Worm (Caenorhabditis elegans) whole organism, dauer: ENCODE measurements around the gene B0280.7.
"Not testable (repeated sequence)": the region's sequence is repeated elsewhere in the genome, so short reads cannot be mapped to it uniquely, and the experiment has no call there.

Source experiments
- unc-62 ChIP-seq: sonication (generic microtip); optimal IDR thresholded peaks from 2 replicates; lab custom pipeline; 2017; ENCODE audit warnings: missing biosample characterization, missing genetic modification reagents, missing genetic modification characterization

The B0280.7 gene

DNA sequence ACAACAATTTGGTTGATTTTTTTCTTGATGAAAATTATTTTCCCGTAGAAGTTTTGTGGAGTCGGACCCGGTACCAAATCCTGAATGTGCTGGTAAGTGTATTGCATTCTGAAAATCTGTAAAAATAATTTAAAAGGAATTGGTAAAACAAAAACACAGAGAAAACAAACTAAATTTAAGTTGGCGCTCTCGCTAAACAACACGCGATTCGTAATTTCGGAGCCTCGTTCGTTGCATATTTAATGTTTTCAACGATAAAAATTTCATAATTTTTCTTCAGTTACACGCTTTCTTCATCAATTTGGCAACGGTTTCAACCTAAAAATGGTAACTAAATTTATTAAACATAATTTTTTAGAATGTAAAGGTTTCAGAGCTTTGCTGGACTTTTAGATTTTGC lies 21.9 kb upstream of the B0280.7 start, which contains the start of the genes pot-1 and ggtb-1:
Gene pot-1, minus strand, starts transcription at position 120 of the 400 bp plus-strand sequence.
Gene ggtb-1, plus strand, starts transcription at position 208 of the 400 bp plus-strand sequence.
- TF ChIP-seq unc-62 (GFP tag; lab: Kevin White, UChicago), result no peak

DNA sequence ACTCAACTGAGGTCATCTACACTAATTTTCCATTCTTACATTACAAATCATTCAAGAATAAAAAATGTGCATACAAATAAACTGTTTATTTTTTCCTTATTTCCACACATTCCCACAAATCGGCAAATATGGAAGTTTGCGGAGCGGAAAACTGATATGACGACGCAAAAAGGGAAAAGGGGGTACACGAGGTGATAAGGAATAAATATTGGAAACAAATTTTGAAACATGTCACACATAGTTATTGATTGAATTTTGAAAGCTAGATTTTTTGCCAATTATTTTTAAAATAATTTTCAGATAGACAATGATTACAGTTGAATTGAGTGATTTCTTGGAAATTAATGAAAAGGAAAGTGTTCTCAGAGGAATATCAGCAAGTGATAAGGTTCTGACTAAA lies 16.9 kb upstream of the B0280.7 start, which contains the start of gene viro-2:
Gene viro-2, plus strand, starts transcription at position 301 of the 400 bp plus-strand sequence.
- TF ChIP-seq unc-62 (GFP tag; lab: Kevin White, UChicago), result not testable (repeated sequence)

DNA sequence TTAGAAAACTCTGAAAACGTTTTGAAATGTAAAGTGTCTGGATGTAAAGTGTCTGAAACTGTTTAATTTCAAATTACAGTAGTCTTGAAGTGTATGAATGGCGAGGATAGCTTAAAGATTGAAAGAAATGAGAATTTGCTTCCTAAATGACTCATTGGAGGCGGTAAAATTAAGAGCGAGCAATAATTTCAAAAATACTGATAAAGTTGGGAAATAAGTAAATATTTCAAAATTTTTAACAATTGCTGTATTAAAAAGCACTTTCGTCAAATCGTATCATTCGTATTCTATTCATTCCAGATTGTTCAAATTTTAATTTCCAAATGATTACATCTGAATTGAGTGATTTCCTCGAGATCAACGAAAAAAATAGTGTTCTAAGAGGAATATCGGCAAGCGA lies 12.7 kb upstream of the B0280.7 start, which contains the start of gene B0280.2:
Gene B0280.2, plus strand, starts transcription at position 301 of the 400 bp plus-strand sequence.
- TF ChIP-seq unc-62 (GFP tag; lab: Kevin White, UChicago), result no peak

DNA sequence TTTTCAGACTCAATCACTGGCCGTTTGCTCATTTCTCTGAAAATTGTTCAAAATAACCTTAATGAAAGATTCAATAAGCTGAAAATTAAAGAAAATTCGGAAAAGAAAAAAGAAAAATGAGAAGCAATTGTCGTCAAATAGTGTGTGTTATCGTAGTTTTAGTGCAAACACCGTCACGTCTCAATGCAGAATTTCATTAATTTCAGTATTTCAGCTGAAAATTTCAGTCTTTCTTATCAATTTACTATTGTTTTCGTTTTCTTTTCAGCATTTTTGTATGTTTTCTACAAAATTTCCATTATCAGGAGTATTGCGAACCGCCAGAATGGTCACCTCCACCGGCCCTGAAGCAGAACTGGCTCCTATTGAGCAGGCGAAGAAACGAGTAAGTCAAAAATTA lies 11.2 kb upstream of the B0280.7 start, which contains the start of the genes B0280.9 and rpia-1:
Gene B0280.9, minus strand, starts transcription at position 36 of the 400 bp plus-strand sequence.
Gene rpia-1, plus strand, starts transcription at position 269 of the 400 bp plus-strand sequence.
- TF ChIP-seq unc-62 (GFP tag; lab: Kevin White, UChicago), result no peak

DNA sequence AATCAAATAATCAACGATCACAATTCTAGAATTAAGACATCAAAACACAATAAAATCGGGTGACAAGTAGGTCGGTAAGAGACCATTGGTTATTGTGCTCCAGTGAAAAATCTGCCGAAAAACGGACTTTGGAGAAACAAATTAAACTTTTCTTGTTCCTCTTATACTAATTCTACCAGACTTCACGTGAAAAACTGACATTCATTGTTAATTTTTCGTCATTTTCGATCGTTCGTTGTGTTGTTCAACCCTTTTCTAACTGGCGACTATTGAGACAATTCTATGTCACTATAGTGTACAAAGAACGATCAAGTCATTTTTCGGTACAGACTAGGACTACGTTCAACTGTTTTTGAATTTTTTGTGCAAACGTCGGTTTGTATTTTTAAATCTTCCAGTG lies 8.8 kb upstream of the B0280.7 start:
- no peak for TF ChIP-seq unc-62 (GFP tag; lab: Kevin White, UChicago)

DNA sequence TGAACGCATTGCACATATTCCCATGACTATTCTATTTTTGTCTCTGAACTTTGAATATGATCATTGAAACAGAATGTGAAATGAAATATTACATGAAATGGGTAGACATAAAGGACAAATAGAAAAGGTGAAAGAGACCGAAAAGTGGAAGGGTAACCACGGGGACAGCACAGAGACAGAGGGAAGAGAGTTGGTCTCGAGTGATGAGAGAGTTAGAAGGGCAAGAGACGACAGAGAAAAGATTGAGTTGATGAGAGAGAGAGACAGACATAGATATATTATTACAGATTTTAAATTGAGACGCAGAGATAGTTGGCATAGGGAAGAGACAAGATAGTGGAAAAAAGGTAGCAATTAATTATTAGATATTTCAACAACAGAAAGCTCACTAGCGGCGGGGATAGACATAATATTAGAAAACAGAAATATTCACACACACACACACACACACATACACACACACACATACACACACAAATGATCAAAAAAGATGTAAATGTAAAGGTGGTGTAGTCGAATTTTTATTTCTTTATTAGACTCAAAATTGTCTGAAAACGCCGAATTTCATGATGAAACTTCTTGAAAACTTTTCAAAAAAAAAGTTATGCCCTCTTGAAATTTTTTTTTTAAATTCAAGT lies 5.0 kb upstream of the B0280.7 start:
- TF ChIP-seq unc-62 (GFP tag; lab: Kevin White, UChicago), result no peak

DNA sequence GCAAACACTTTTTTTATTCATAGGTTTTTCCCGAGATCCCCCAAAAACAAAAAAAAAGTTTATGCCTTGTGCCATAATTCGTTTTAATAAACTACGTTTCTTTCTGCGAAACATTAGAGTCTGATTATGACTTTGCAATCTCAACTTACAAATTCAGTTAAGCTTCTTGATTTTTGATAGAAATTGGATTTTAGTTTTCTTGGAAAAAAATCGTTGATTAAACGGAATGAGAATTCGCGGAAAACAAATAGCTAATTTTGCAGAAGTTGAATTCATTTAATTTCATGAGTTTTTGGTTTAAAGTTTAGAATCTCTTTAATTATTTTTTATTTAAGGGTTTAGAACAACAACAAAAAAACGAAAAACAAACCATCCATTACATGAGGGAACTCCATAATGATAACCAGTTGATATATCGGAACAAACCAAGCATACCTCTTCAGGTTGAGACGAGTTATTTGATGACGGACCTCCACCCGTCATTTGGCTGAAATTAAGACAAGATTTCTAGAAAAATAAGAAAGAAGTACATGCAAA lies 3.3 kb upstream of the B0280.7 start, which contains the start of gene nhr-10:
Gene nhr-10, minus strand, starts transcription at position 487 of the 537 bp plus-strand sequence.
- TF ChIP-seq unc-62 (GFP tag; lab: Kevin White, UChicago), result no peak

DNA sequence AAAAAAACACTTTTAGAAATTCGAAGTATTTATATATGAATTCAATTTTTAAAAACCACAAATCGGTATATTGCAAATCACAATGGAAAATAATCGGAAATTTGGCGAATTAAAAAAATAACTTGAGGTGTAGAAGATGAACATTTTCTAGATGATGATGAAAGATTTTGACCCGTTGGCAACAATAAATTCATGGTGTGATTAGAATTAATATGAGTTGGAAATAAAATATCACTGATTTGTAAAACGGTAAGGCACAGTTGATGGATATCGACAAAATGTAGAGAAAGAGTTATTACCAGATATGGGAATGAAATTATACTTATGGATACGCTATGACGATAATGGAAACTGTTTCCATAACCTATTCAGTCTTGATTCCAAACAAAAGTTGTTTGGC lies 592 bp upstream of the B0280.7 start:
- no peak for TF ChIP-seq unc-62 (GFP tag; lab: Kevin White, UChicago)

DNA sequence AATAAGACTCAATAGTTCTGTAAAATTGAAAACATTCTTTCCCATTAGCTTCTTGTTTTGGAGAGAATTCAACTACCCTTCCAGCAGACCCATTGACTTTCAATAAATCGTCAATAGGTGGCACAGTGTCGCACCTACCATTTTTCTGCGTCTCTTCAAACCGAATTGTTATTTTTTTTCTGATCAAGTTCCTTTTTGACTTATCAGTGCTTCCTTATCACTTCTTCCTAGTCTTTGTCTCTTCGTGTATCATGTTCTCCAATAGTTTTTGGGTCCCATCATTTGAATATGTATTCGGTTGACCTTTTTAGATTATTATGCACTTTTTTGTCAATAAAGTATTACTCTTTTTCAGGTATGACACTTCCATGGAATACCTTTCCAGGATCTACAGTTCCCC lies 3.7 kb downstream of the B0280.7 start, which contains the start of gene odd-1:
Gene odd-1, plus strand, starts transcription at position 349 of the 400 bp plus-strand sequence.
- TF ChIP-seq unc-62 (GFP tag; lab: Kevin White, UChicago), result no peak

DNA sequence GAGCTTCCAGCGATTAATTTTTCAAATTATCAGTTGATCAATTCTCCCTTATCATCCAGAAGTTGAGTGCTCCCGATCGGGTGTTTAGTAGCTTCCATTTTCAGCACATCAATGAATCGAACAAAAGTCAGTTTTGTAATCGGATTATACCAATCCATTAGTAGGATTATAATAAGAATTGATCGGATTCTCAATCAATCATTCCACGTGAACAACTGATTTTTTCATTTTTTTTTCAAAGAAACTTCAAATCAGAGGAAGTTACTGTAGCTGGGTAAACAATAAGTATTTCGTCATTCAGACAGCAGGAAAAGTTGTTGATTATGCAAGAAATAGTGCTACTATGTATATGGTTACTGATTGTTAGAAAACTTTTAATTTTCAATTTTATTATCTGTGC lies 4.8 kb downstream of the B0280.7 start:
- no peak for TF ChIP-seq unc-62 (GFP tag; lab: Kevin White, UChicago)

DNA sequence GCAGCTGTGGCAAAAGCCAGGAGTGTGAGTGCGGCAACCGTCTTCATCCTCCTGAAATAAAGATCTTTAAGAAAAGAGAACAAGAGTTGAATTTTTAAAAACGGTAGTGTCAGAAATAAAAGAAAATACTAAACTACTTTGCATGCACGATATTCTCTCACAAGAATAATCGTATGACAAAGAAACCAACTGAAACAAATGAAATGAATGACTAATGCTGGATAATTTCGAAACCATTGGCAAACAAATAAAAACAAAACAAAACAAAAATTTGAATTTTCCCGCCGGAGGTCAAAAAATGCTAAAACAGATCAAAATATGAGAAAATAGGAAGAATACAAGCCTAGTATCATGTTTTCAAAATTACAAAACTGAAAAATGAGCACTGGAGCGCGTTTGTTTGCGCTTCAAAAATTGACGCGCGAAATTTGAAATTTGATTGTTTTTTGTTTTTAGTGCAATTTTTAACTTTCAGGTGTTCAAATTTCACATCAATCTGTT lies 7.7 kb downstream of the B0280.7 start, which contains the start of gene cpg-2:
Gene cpg-2, minus strand, starts transcription at position 51 of the 501 bp plus-strand sequence.
- no peak for TF ChIP-seq unc-62 (GFP tag; lab: Kevin White, UChicago)

DNA sequence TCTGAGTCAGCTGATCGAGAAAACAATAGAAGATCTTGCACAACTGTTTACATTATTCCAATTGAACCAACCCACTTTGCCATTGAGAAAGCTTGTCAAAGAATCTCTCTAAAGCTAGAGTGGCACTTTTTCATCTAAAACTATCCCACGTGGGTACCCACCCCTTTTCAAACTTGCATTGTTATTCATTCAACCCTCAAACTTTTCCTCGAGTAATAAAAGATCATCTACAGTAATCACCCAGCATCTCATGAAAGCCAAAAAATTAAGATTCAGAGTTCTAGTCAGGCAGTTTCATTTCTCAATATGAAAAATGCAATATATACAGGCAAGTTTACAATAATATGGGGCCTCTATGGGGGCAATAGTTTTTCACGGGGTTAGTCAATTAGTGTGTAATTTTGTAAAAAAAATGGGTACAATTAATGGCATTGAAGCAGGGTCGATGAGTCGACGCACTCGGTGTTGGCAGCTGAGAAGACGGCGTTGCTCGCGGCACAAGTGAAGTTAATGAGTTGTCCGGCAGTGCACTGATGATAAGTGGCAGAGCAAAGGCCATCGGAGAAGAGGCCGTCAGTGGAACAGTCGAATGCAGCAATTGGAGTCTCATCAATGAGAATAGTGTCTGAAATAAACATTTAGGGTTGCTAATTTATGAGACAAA lies 9.7 kb downstream of the B0280.7 start:
- no peak for TF ChIP-seq unc-62 (GFP tag; lab: Kevin White, UChicago)

DNA sequence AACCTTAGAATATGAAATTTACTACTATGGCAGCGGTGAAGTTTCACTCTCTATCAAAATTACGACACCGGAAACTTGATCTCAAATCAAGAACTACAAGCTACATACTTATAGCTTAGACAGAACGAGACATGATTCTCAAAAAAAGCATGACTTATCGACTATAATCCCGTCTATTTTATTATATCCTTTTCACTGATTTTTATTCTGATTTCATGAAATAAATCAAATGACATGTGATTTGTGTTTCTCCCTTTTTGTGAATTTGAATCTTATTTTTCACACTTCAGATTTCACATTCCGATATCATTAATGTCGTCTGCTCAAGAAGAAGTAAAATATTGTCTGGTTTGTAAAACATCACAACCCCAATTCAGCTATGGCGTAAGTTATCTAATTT lies 11.7 kb downstream of the B0280.7 start, which contains the start of gene ZK418.11:
Gene ZK418.11, plus strand, starts transcription at position 289 of the 400 bp plus-strand sequence.
- TF ChIP-seq unc-62 (GFP tag; lab: Kevin White, UChicago), result no peak

DNA sequence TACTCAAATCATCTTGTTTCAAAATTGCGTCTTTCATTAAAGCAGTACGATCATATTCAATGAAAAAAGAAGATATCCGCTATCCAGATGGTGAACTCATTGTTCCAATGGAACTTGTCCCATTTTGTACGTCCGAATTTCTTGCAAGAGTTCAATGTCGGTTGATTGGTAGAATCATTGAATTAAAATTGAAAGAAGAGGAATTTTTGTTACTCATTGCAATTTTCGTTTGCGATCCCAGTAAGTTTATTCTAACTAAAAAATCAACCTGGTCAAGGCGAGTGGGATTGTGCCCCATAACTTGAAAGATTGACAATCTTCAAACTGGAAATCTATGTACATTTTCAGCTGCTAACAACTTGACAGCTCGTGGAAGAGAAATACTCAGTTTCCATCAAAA lies 15.2 kb downstream of the B0280.7 start:
- TF ChIP-seq unc-62 (GFP tag; lab: Kevin White, UChicago), result no peak

DNA sequence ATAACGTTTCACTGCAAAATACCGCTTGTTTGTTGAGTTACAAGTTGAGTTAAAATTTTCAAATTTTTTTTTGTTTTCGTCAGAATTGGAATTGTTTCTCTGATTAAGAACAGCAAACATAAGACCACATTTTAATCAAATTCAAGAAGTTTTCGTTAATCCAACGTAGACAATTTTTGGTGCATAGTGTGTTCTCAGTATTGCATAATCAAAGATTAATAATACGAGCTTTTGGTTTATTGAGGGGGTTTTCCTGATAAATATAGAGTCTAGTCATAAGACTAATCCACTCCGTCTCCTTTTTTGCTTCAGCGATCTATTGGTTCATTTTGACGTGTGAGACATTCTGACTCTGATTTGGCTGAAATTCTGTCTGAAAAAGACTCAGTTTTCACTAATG lies 16.5 kb downstream of the B0280.7 start, which contains the start of gene nhr-9:
Gene nhr-9, plus strand, starts transcription at position 307 of the 400 bp plus-strand sequence.
- no peak for TF ChIP-seq unc-62 (GFP tag; lab: Kevin White, UChicago)
